Fruit fly (Drosophila melanogaster): ENCODE measurements around the gene Adss.
A peak's percentile ranks its signal among the peaks of the same experiment; 100 is the strongest.

Adss gene

DNA sequence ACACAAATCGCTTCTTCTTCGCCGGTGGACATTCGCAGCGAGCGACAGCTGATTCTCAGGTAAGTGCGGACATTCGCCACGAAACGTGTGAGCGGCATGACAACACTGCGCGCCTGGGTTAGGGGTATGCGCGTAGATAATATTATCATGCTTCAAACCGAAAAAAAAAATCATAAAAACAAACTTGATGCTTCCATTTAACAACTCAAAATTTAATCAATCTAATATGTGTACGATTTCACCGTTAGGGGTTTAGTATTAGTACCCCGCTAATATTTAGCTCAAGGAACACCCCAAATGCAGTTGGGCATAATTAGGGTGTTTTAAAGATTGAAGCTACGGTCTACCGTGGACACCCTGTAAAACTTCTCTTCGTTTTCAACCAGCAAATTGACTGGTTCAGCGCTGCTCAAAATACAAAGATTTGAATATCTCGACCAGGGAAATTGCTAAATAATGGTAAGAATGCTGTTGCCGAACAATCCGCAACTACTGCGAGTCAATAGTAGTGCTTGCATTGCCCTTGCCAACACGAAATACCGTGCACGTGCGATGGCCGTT, 8.5 kb downstream of the Adss start, which contains the start of the genes CG17271 and RpS20 (continued):
- peak; percentile 91 for TF ChIP-seq vfl (GFP tag; optimal IDR thresholded peaks at IDR 0.05)
- TF ChIP-seq aop (GFP tag; IDR thresholded peaks at IDR 0.05): peak; percentile 76; the same call in 1 of the 2 replicates
- TF ChIP-seq CG7928 (GFP tag; optimal IDR thresholded peaks at IDR 0.05): peak; percentile 71
- TF ChIP-seq CG14667 (GFP tag; IDR thresholded peaks at IDR 0.05): peak; percentile 81
- peak; percentile 82; the same call in 2 of the 3 replicates for TF ChIP-seq gce (GFP tag; IDR thresholded peaks at IDR 0.05)
- peak; percentile 65 for TF ChIP-seq CG10274 (GFP tag; optimal IDR thresholded peaks at IDR 0.05)
- TF ChIP-seq bigmax (GFP tag; optimal IDR thresholded peaks at IDR 0.05): peak; percentile 99
- peak; percentile 83 for TF ChIP-seq nerfin-1 (tag; optimal IDR thresholded peaks at IDR 0.05)
- peak; percentile 85 for TF ChIP-seq yki (optimal IDR thresholded peaks at IDR 0.05)
- TF ChIP-seq ab (GFP tag; optimal IDR thresholded peaks at IDR 0.05): peak; percentile 91
- peak; percentile 92 for TF ChIP-seq CG18599 (GFP tag; optimal IDR thresholded peaks at IDR 0.05)
- TF ChIP-seq CG6813 (GFP tag; optimal IDR thresholded peaks at IDR 0.05): peak; percentile 52
- peak; percentile 89 for TF ChIP-seq ken (GFP tag; IDR thresholded peaks at IDR 0.05)
- peak; percentile 97 for TF ChIP-seq Side (GFP tag; optimal IDR thresholded peaks at IDR 0.05)
- TF ChIP-seq CG10267 (tag; optimal IDR thresholded peaks at IDR 0.05): peak; percentile 88
- TF ChIP-seq pfk (GFP tag; optimal IDR thresholded peaks at IDR 0.05): peak; percentile 48
- peak; percentile 56 for TF ChIP-seq CG3838 (GFP tag; optimal IDR thresholded peaks at IDR 0.05)
- TF ChIP-seq Abd-B (GFP tag; optimal IDR thresholded peaks at IDR 0.05): peak; percentile 89
- TF ChIP-seq eyg (GFP tag; optimal IDR thresholded peaks at IDR 0.05): peak; percentile 93
- peak; percentile 90 for TF ChIP-seq CG6272 (GFP tag; IDR thresholded peaks at IDR 0.05)
- TF ChIP-seq NFAT (GFP tag; IDR thresholded peaks at IDR 0.05): peak; percentile 78
- peak; percentile 30 for TF ChIP-seq Vsx1 (GFP tag; optimal IDR thresholded peaks at IDR 0.05)
- TF ChIP-seq CG1647 (GFP tag; optimal IDR thresholded peaks at IDR 0.05): peak; percentile 90
- TF ChIP-seq Spps (tag; optimal IDR thresholded peaks at IDR 0.05): peak; percentile 70
- peak; percentile 90 for TF ChIP-seq Fer1 (GFP tag; optimal IDR thresholded peaks at IDR 0.05)

DNA sequence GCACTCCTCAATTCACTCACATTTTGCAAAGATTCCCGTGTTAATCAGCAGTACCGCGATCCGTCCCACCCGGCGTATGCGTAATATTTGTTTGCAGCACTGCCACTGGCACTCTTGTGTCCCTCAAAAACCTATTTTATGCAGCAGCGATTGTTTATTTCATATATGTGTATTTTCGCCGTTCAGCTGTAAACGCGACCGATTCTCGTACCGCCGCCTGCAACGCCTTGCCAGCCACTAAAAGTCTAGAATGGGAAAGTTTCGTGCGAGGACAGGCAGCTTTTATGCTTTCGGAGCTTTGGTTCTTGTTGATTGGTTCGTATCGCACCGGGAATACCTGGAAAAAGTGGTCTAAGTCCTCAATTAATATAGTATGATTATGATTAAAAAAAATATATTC, 11.7 kb downstream of the Adss start, which contains the start of gene CG17270:
TSS of gene CG17270 (minus strand) at position 241 of the 400 bp plus-strand sequence.
- peak; percentile 50; the same call in 1 of the 3 replicates for TF ChIP-seq row (GFP tag; IDR thresholded peaks at IDR 0.05)
- peak; percentile 68 for TF ChIP-seq D19B (GFP tag; optimal IDR thresholded peaks at IDR 0.05)
- peak; percentile 18 for TF ChIP-seq Nf-YC (tag; optimal IDR thresholded peaks at IDR 0.05)
- TF ChIP-seq CG11085 (GFP tag; IDR thresholded peaks at IDR 0.05): no peak
- TF ChIP-seq CG31441 (GFP tag; IDR thresholded peaks at IDR 0.05): no peak
- peak; percentile 57 for TF ChIP-seq Jarid2 (GFP tag; optimal IDR thresholded peaks at IDR 0.05)
- TF ChIP-seq oc (tag; optimal IDR thresholded peaks at IDR 0.05): no peak
- peak; percentile 35 for TF ChIP-seq sug (tag; optimal IDR thresholded peaks at IDR 0.05)
- TF ChIP-seq hkb (optimal IDR thresholded peaks at IDR 0.05): no peak
- TF ChIP-seq hkb (GFP tag; IDR thresholded peaks at IDR 0.05): 0 out of 2 replicates have a peak, but pooled peaks have one; percentile 14
- 0 out of 3 replicates have a peak, but pooled peaks have one; percentile 17 for TF ChIP-seq ci (GFP tag; IDR thresholded peaks at IDR 0.05)
- TF ChIP-seq Ets65A (GFP tag): peak; percentile 4
- peak; percentile 75 for TF ChIP-seq CG7372 (GFP tag; IDR thresholded peaks at IDR 0.05)
- TF ChIP-seq Bgb (GFP tag; IDR thresholded peaks at IDR 0.05; ENCODE audit: partially characterized antibody): 0 out of 2 replicates have a peak, but pooled peaks have one; percentile 10
- TF ChIP-seq tna (GFP tag; IDR thresholded peaks at IDR 0.05; ENCODE audit: partially characterized antibody): no peak
- TF ChIP-seq CG15514 (GFP tag; optimal IDR thresholded peaks at IDR 0.05): peak; percentile 32
- no peak for TF ChIP-seq CG31224 (GFP tag; IDR thresholded peaks at IDR 0.05)
- TF ChIP-seq MESR4 (GFP tag; optimal IDR thresholded peaks at IDR 0.05): no peak
- no peak for TF ChIP-seq CG10321 (GFP tag; IDR thresholded peaks at IDR 0.05)
- TF ChIP-seq dmrt11E (tag; optimal IDR thresholded peaks at IDR 0.05): no peak
- no peak for TF ChIP-seq amos (GFP tag; IDR thresholded peaks at IDR 0.05; ENCODE audit: partially characterized antibody)
- TF ChIP-seq Sin3A (optimal IDR thresholded peaks at IDR 0.05): no peak
- TF ChIP-seq CG34422 (GFP tag; IDR thresholded peaks at IDR 0.05): no peak
- no peak for TF ChIP-seq Adf1 (GFP tag; IDR thresholded peaks at IDR 0.05)
- 0 out of 3 replicates have a peak, but pooled peaks have one; percentile 55 for TF ChIP-seq CG2199 (GFP tag; IDR thresholded peaks at IDR 0.05)
- 0 out of 2 replicates have a peak, but pooled peaks have one; percentile 32 for TF ChIP-seq gsb (GFP tag; IDR thresholded peaks at IDR 0.05)
- TF ChIP-seq CG11247 (GFP tag; IDR thresholded peaks at IDR 0.05): 0 out of 2 replicates have a peak, but pooled peaks have one; percentile 8
